Fruit fly (Drosophila melanogaster) whole organism, embryonic: ENCODE data around the gene CG33062.
"Not testable (repeated sequence)": the region's sequence is repeated elsewhere in the genome, so short reads cannot be mapped to it uniquely, and the experiment has no call there.

Experiments used
- B-H2 ChIP-seq: fragments of 200-800 bp; sonication (Bioruptor generic); optimal IDR thresholded peaks from 2 replicates; lab custom pipeline; 2018; ENCODE audit warnings: missing biosample characterization, mild to moderate bottlenecking, missing genetic modification characterization
- Blimp-1 ChIP-seq: fragments of 200-800 bp; sonication (Bioruptor generic); optimal IDR thresholded peaks from 3 replicates; lab custom pipeline; 2018; ENCODE audit warnings: missing biosample characterization, missing genetic modification characterization, mild to moderate bottlenecking, moderate library complexity, missing genetic modification reagents
- CG12744 ChIP-seq: fragments of 200-800 bp; sonication (Bioruptor generic); optimal IDR thresholded peaks from 2 replicates; lab custom pipeline; 2016; ENCODE audit warnings: missing biosample characterization, missing genetic modification characterization
- CG30403 ChIP-seq: fragments of 200-800 bp; sonication (Bioruptor generic); optimal IDR thresholded peaks from 3 replicates; lab custom pipeline; 2016; ENCODE audit warnings: missing biosample characterization, missing genetic modification characterization
- CG6765 ChIP-seq: fragments of 200-800 bp; sonication (Bioruptor generic); optimal IDR thresholded peaks from 3 replicates; lab custom pipeline; 2017; ENCODE audit warnings: missing biosample characterization, mild to moderate bottlenecking, missing genetic modification characterization
- CG9797 ChIP-seq: fragments of 200-800 bp; sonication (Bioruptor generic); optimal IDR thresholded peaks from 3 replicates; lab custom pipeline; 2018; ENCODE audit warnings: missing biosample characterization, mild to moderate bottlenecking, missing genetic modification characterization
- D ChIP-seq, 2 experiments: fragments of 200-800 bp in 1 of 2; fragments of >200 bp in 1 of 2; sonication (Bioruptor generic) in 1 of 2; optimal IDR thresholded peaks; 2 replicates in 1 of 2; 3 replicates in 1 of 2; lab custom pipeline; 2017; ENCODE audit warnings: mild to moderate bottlenecking in 1 of 2, missing biosample characterization in 1 of 2, missing genetic modification characterization in 1 of 2, missing genetic modification reagents in 1 of 2
- Dip2 ChIP-seq: fragments of 200-800 bp; sonication (Bioruptor generic); IDR thresholded peaks from 2 replicates; pipeline ENCODE4 v1.3.6; 2022; ENCODE audit warnings: missing biosample characterization, missing genetic modification characterization
- NFAT ChIP-seq: fragments of 200-800 bp; sonication (Bioruptor generic); IDR thresholded peaks from 2 replicates; pipeline ENCODE4 v1.3.6; 2022; ENCODE audit warnings: missing biosample characterization, missing genetic modification characterization
- Rfx ChIP-seq: fragments of 200-800 bp; sonication (Bioruptor generic); IDR thresholded peaks from 2 replicates; pipeline ENCODE4 v1.3.6; 2022; ENCODE audit warnings: missing biosample characterization, missing genetic modification characterization
- Tbp ChIP-seq: fragments of >200 bp; optimal IDR thresholded peaks from 2 replicates; lab custom pipeline; 2018; ENCODE audit warnings: missing biosample characterization, missing genetic modification characterization
- aop ChIP-seq: fragments of 200-800 bp; sonication (Bioruptor generic); IDR thresholded peaks from 2 replicates; pipeline ENCODE4 v1.3.6; 2022; ENCODE audit warnings: missing biosample characterization, missing genetic modification characterization
- dmrt11E ChIP-seq: fragments of 200-800 bp; sonication (Bioruptor generic); optimal IDR thresholded peaks from 3 replicates; lab custom pipeline; 2018; ENCODE audit warnings: missing biosample characterization, mild to moderate bottlenecking, missing genetic modification characterization, moderate library complexity
- fd3F ChIP-seq: fragments of 200-800 bp; sonication (Bioruptor generic); optimal IDR thresholded peaks from 2 replicates; lab custom pipeline; 2018; ENCODE audit warnings: missing biosample characterization, mild to moderate bottlenecking, missing genetic modification characterization, moderate library complexity

DNA sequence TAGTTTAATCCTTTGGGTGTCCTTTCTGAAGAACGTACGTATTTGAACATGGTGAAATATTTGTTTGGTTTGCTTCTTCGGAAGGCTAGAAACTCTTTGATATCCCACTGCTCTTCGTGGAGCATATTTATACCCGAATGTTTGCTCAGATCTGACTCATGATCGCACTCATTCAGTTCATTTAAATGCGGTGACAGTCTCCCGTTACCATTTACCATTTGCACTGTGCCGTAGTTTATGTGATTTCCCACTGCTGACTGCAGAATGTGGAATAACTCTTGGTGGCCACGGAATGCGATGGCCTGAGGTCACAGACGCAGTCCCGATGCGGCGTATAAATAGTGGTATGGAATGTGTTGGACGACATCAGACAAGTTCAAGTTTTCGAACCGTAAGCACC lies 25.9 kb upstream of the CG33062 start, which contains the start of the genes 825-Oak and CG12519:
- not testable (repeated sequence) for TF ChIP-seq CG9797; Rfx (GFP tag; lab: Robert Waterston, UW); Dip2; B-H2 (GFP tag; lab: Kevin White, UChicago); CG6765 (GFP tag; lab: Kevin White, UChicago); CG30403 (GFP tag; lab: Kevin White, UChicago); aop (GFP tag; lab: Robert Waterston, UW); fd3F (GFP tag; lab: Kevin White, UChicago); dmrt11E (tag; lab: Kevin White, UChicago); Tbp; Blimp-1 (GFP tag; lab: Kevin White, UChicago); D (optimal IDR thresholded peaks at IDR 0.05; lab: Kevin White, UChicago); D (GFP tag; optimal IDR thresholded peaks at IDR 0.05; lab: Kevin White, UChicago); NFAT (GFP tag; lab: Robert Waterston, UW); CG12744 (GFP tag; lab: Kevin White, UChicago)
